Worm (Caenorhabditis elegans): ENCODE results near the gene cpg-19.

DNA sequence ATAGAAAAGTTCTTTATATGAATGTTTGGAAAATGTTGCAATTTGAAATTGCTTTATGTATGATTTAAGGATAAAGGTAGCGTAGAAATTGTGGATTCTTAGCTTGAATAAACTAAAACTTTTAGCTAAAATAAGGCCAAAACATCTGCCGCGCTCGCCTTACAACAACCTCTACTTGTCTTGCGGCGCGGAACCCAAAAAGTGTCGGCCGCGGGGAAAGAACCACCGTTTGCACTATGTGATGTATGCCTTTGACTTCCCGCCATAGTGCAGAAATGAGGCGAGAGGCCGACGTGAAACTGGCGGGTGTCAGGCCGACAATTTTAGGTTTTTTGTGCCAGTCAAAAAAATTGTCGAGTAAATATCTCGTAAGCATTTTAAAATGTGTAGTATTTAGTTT lies 49.7 kb upstream of the cpg-19 start:
- TF ChIP-seq cebp-2 (GFP tag; IDR thresholded peaks at IDR 0.05), result no peak
- no peak for TF ChIP-seq pha-4 (tag; optimal IDR thresholded peaks at IDR 0.05)
- TF ChIP-seq snpc-4 (GFP tag; optimal IDR thresholded peaks at IDR 0.05), result no peak
- TF ChIP-seq snpc-4 (tag; optimal IDR thresholded peaks at IDR 0.05), result peak in 2 of 4 experiments; percentile 1 to 72
